Worm (Caenorhabditis elegans): ENCODE results near the gene R10E12.2.

DNA sequence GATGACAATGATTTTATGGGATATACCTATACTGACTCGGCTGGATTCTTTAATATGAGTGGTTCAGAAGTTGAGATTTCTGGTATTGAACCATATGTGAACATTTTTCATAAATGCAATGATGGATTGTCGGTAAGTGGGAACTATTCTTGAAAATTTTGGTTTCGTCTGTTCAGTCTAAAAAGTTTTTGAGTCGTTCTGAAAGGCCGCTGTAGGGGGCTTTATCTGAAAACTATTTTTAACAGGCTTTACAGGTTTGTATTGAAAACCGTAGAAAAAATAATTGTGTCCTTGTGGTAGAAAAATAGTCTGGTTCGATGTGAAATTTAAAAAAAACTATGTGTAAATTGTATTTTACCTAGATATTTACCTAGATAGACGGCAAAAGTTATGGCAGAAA lies 44.1 kb downstream of the R10E12.2 start:
- no peak for TF ChIP-seq sox-2 (GFP tag; IDR thresholded peaks at IDR 0.05)
- no peak for TF ChIP-seq elt-2 (tag; optimal IDR thresholded peaks at IDR 0.05)
- TF ChIP-seq ceh-9 (tag; optimal IDR thresholded peaks at IDR 0.05), result no peak
- no peak for TF ChIP-seq zip-5 (tag; optimal IDR thresholded peaks at IDR 0.05)
- no peak for TF ChIP-seq ceh-2 (tag; optimal IDR thresholded peaks at IDR 0.05)
- TF ChIP-seq ztf-16 (tag; optimal IDR thresholded peaks at IDR 0.05), result no peak
- no peak for TF ChIP-seq unc-42 (tag; optimal IDR thresholded peaks at IDR 0.05)
- TF ChIP-seq tbx-2 (tag; optimal IDR thresholded peaks at IDR 0.05), result no peak
- TF ChIP-seq pat-9 (tag; optimal IDR thresholded peaks at IDR 0.05), result no peak
- no peak for TF ChIP-seq ceh-31 (tag; optimal IDR thresholded peaks at IDR 0.05)
- TF ChIP-seq ahr-1 (tag; optimal IDR thresholded peaks at IDR 0.05), result no peak
- TF ChIP-seq madf-2 (tag; optimal IDR thresholded peaks at IDR 0.05), result no peak

Measured in whole organism, late embryonic.